Fruit fly (Drosophila melanogaster): Measurements from ENCODE around the gene CG14932.
A peak's percentile ranks its signal among the peaks of the same experiment; 100 is the strongest.

The CG14932 gene

dm6 chr2L:11808702-11809583 is 19.2 kb downstream of the CG14932 start, which contains the start of gene crol (continued):
- TF ChIP-seq CG6689 (GFP tag; IDR thresholded peaks at IDR 0.05) (0 out of 2 replicates have a peak, but pooled peaks have one; percentile 8), Dbx (GFP tag; IDR thresholded peaks at IDR 0.05) (peak; percentile 56; the same call in 1 of the 3 replicates), HHEX (GFP tag; optimal IDR thresholded peaks at IDR 0.05) (no peak), CG3847 (GFP tag; IDR thresholded peaks at IDR 0.05) (peak; percentile 58), sens (GFP tag) (peak; percentile 73), Taf1 (GFP tag; IDR thresholded peaks at IDR 0.05) (0 out of 2 replicates have a peak, but pooled peaks have one; percentile 9), ftz-f1 (GFP tag; optimal IDR thresholded peaks at IDR 0.05) (no peak), Max (GFP tag; optimal IDR thresholded peaks at IDR 0.05) (no peak), gro (GFP tag; optimal IDR thresholded peaks at IDR 0.05) (no peak), vnd (GFP tag; IDR thresholded peaks at IDR 0.05; ENCODE audit: partially characterized antibody) (peak; percentile 72), CG32532 (GFP tag; IDR thresholded peaks at IDR 0.05) (peak; percentile 54), Bdp1 (GFP tag; optimal IDR thresholded peaks at IDR 0.05) (no peak), CG12769 (tag; optimal IDR thresholded peaks at IDR 0.05) (peak; percentile 94), Optix (GFP tag; IDR thresholded peaks at IDR 0.05) (no peak), crp (GFP tag; optimal IDR thresholded peaks at IDR 0.05) (no peak), MBD-R2 (GFP tag; IDR thresholded peaks at IDR 0.05) (peak; percentile 42; the same call in 1 of the 2 replicates), NfI (GFP tag; optimal IDR thresholded peaks at IDR 0.05) (no peak), Rx (GFP tag; IDR thresholded peaks at IDR 0.05) (no peak), sqz (GFP tag; optimal IDR thresholded peaks at IDR 0.05) (peak; percentile 14), wdn (GFP tag; IDR thresholded peaks at IDR 0.05) (no peak), CG8944 (GFP tag; optimal IDR thresholded peaks at IDR 0.05) (no peak), CG16815 (GFP tag; optimal IDR thresholded peaks at IDR 0.05) (no peak), CG31441 (GFP tag; IDR thresholded peaks at IDR 0.05) (peak; percentile 35; the same call in 1 of the 2 replicates), Atf6 (GFP tag; IDR thresholded peaks at IDR 0.05) (0 out of 2 replicates have a peak, but pooled peaks have one; percentile 16), CG17829 (tag; optimal IDR thresholded peaks at IDR 0.05) (peak; percentile 39), Nf-YC (tag; optimal IDR thresholded peaks at IDR 0.05) (peak; percentile 15), Mrtf (GFP tag; IDR thresholded peaks at IDR 0.05) (no peak), Dfd (GFP tag; optimal IDR thresholded peaks at IDR 0.05) (no peak), Hey (tag; optimal IDR thresholded peaks at IDR 0.05) (no peak), Dad (GFP tag; optimal IDR thresholded peaks at IDR 0.05) (peak; percentile 15), CG12391 (tag; optimal IDR thresholded peaks at IDR 0.05) (peak; percentile 55), mam (GFP tag; optimal IDR thresholded peaks at IDR 0.05) (peak; percentile 1), Asciz (GFP tag; optimal IDR thresholded peaks at IDR 0.05) (no peak), hkb (optimal IDR thresholded peaks at IDR 0.05) (no peak), hkb (GFP tag; IDR thresholded peaks at IDR 0.05) (peak; percentile 28; the same call in 1 of the 2 replicates), knrl (GFP tag; IDR thresholded peaks at IDR 0.05; ENCODE audit: partially characterized antibody) (peak; percentile 81), tna (GFP tag; IDR thresholded peaks at IDR 0.05; ENCODE audit: partially characterized antibody) (peak; percentile 55), Blimp-1 (GFP tag; optimal IDR thresholded peaks at IDR 0.05) (peak; percentile 10), gt (GFP tag; IDR thresholded peaks at IDR 0.05) (no peak), caup (GFP tag; optimal IDR thresholded peaks at IDR 0.05; ENCODE audit: severe bottlenecking) (no peak), gcm2 (GFP tag; optimal IDR thresholded peaks at IDR 0.05) (no peak), CG12155 (GFP tag; optimal IDR thresholded peaks at IDR 0.05) (peak; percentile 21), CG13424 (tag; optimal IDR thresholded peaks at IDR 0.05) (peak; percentile 43), abd-A (tag; optimal IDR thresholded peaks at IDR 0.05) (peak; percentile 80), CG18599 (GFP tag; optimal IDR thresholded peaks at IDR 0.05) (no peak), CG3065 (GFP tag; optimal IDR thresholded peaks at IDR 0.05) (no peak), chn (GFP tag; optimal IDR thresholded peaks at IDR 0.05) (no peak), Nf-YB (GFP tag; optimal IDR thresholded peaks at IDR 0.05) (peak; percentile 36), Hr3 (GFP tag; optimal IDR thresholded peaks at IDR 0.05) (peak; percentile 36)

Data from whole organism, embryonic.